Worm (Caenorhabditis elegans) whole organism, L3 larva: Measurements from ENCODE around the gene H04D03.7.
"Not testable (repeated sequence)": the region's sequence is repeated elsewhere in the genome, so short reads cannot be mapped to it uniquely, and the experiment has no call there.

Source experiments
- ZK546.5 ChIP-seq: sonication (generic microtip); optimal IDR thresholded peaks from 2 replicates; lab custom pipeline; 2017; ENCODE audit warnings: missing biosample characterization, missing genetic modification characterization
- ceh-28 ChIP-seq: fragments of 150-350 bp; optimal IDR thresholded peaks from 2 replicates; lab custom pipeline; 2014; ENCODE audit warnings: missing biosample characterization, missing genetic modification reagents, missing genetic modification characterization
- ceh-9 ChIP-seq: sonication (generic microtip); optimal IDR thresholded peaks from 2 replicates; lab custom pipeline; 2018; ENCODE audit warnings: missing biosample characterization, missing genetic modification characterization
- daf-12 ChIP-seq: fragments of 150-350 bp; optimal IDR thresholded peaks from 2 replicates; lab custom pipeline; 2014; ENCODE audit warnings: missing biosample characterization, missing genetic modification reagents, missing genetic modification characterization
- egl-5 ChIP-seq: fragments of 150-350 bp; optimal IDR thresholded peaks from 2 replicates; lab custom pipeline; 2017; ENCODE audit warnings: missing biosample characterization, missing genetic modification reagents, missing genetic modification characterization, inconsistent platforms
- elt-2 ChIP-seq: sonication (generic microtip); optimal IDR thresholded peaks from 2 replicates; lab custom pipeline; 2016; ENCODE audit warnings: missing genetic modification reagents, mild to moderate bottlenecking, missing genetic modification characterization, missing compliant biosample characterization
- elt-3 ChIP-seq, 3 experiments: fragments of 150-350 bp in 1 of 3; sonication (generic microtip) in 2 of 3; optimal IDR thresholded peaks; 2 replicates in 2 of 3; 4 replicates in 1 of 3; lab custom pipeline; 2014 to 2017; ENCODE audit warnings: missing biosample characterization in 3 of 3, missing genetic modification characterization in 3 of 3
- eor-1 ChIP-seq, 2 experiments: fragments of 150-350 bp; optimal IDR thresholded peaks; 2 replicates each; lab custom pipeline; 2014 to 2018; ENCODE audit warnings: missing biosample characterization in 2 of 2, missing genetic modification characterization in 2 of 2
- fkh-10 ChIP-seq: sonication (generic microtip); optimal IDR thresholded peaks from 2 replicates; lab custom pipeline; 2017; ENCODE audit warnings: missing biosample characterization, missing genetic modification reagents, missing genetic modification characterization
- hmg-11 ChIP-seq: sonication (generic microtip); optimal IDR thresholded peaks from 2 replicates; lab custom pipeline; 2016; ENCODE audit warnings: missing genetic modification characterization, missing compliant biosample characterization
- lin-15B ChIP-seq: fragments of 150-350 bp; optimal IDR thresholded peaks from 2 replicates; lab custom pipeline; 2014; ENCODE audit warnings: missing biosample characterization, missing genetic modification characterization
- lin-39 ChIP-seq: fragments of 150-350 bp; optimal IDR thresholded peaks from 2 replicates; lab custom pipeline; 2018; ENCODE audit warnings: missing biosample characterization, missing genetic modification reagents, missing genetic modification characterization
- lsy-12 ChIP-seq: sonication (generic microtip); optimal IDR thresholded peaks from 2 replicates; lab custom pipeline; 2016; ENCODE audit warnings: mild to moderate bottlenecking, missing genetic modification characterization, missing compliant biosample characterization
- mml-1 ChIP-seq: fragments of 150-350 bp; sonication (generic microtip); optimal IDR thresholded peaks from 3 replicates; lab custom pipeline; 2014; ENCODE audit warnings: missing biosample characterization, missing genetic modification characterization
- nfya-1 ChIP-seq: sonication (generic microtip); optimal IDR thresholded peaks from 2 replicates; lab custom pipeline; 2017; ENCODE audit warnings: missing genetic modification characterization, mild to moderate bottlenecking, missing compliant biosample characterization, antibody characterized with exemption, moderate library complexity; ENCODE audit not compliant: insufficient read depth
- nhr-11 ChIP-seq: fragments of 150-350 bp; optimal IDR thresholded peaks from 2 replicates; lab custom pipeline; 2014; ENCODE audit warnings: missing biosample characterization, missing genetic modification characterization
- nhr-12 ChIP-seq: fragments of 150-350 bp; optimal IDR thresholded peaks from 2 replicates; lab custom pipeline; 2014; ENCODE audit warnings: missing biosample characterization, missing genetic modification characterization
- nhr-23 ChIP-seq: fragments of 150-350 bp; optimal IDR thresholded peaks from 2 replicates; lab custom pipeline; 2014; ENCODE audit warnings: missing biosample characterization, missing genetic modification reagents, missing genetic modification characterization
- nhr-237 ChIP-seq: fragments of 150-350 bp; optimal IDR thresholded peaks from 2 replicates; lab custom pipeline; 2014; ENCODE audit warnings: missing biosample characterization, missing genetic modification characterization
- nhr-25 ChIP-seq: sonication (generic microtip); optimal IDR thresholded peaks from 2 replicates; lab custom pipeline; 2017; ENCODE audit warnings: missing biosample characterization, missing genetic modification characterization
- nhr-43 ChIP-seq: sonication (generic microtip); optimal IDR thresholded peaks from 2 replicates; lab custom pipeline; 2016; ENCODE audit warnings: mild to moderate bottlenecking, missing genetic modification characterization, missing compliant biosample characterization; ENCODE audit not compliant: poor library complexity, severe bottlenecking
- nhr-67 ChIP-seq: fragments of 150-350 bp; optimal IDR thresholded peaks from 2 replicates; lab custom pipeline; 2014; ENCODE audit warnings: missing biosample characterization, missing genetic modification characterization
- nhr-76 ChIP-seq: fragments of 150-350 bp; sonication (generic microtip); optimal IDR thresholded peaks from 5 replicates; lab custom pipeline; 2014; ENCODE audit warnings: missing biosample characterization, missing genetic modification characterization
- pha-4 ChIP-seq: fragments of 150-350 bp; optimal IDR thresholded peaks from 2 replicates; lab custom pipeline; 2014; ENCODE audit warnings: missing biosample characterization, missing genetic modification reagents, missing genetic modification characterization
- pqm-1 ChIP-seq: fragments of 150-350 bp; optimal IDR thresholded peaks from 2 replicates; lab custom pipeline; 2017; ENCODE audit warnings: missing biosample characterization, missing genetic modification characterization, inconsistent platforms
- sea-2 ChIP-seq: fragments of 150-350 bp; sonication (generic microtip); optimal IDR thresholded peaks from 4 replicates; lab custom pipeline; 2014; ENCODE audit warnings: missing biosample characterization, missing genetic modification reagents, missing genetic modification characterization
- tbx-2 ChIP-seq: sonication (generic microtip); optimal IDR thresholded peaks from 2 replicates; lab custom pipeline; 2016; ENCODE audit warnings: mild to moderate bottlenecking, missing genetic modification characterization, missing compliant biosample characterization
- unc-39 ChIP-seq: sonication (generic microtip); optimal IDR thresholded peaks from 4 replicates; lab custom pipeline; 2017; ENCODE audit warnings: missing biosample characterization, missing genetic modification characterization
- ztf-4 ChIP-seq: fragments of 150-350 bp; optimal IDR thresholded peaks from 2 replicates; lab custom pipeline; 2014; ENCODE audit warnings: missing biosample characterization, missing genetic modification characterization

Gene H04D03.7

ce11 chrIII:10451012-10451411 is 4.4 kb upstream of the H04D03.7 start, which contains the start of gene H04D03.4:
TSS of gene H04D03.4 (minus strand) at chrIII:10451112.
- no peak for TF ChIP-seq eor-1 (tag; optimal IDR thresholded peaks at IDR 0.05; lab: Kevin White, UChicago)
- TF ChIP-seq elt-2 (tag; lab: Kevin White, UChicago): no peak
- no peak for TF ChIP-seq unc-39 (tag; lab: Kevin White, UChicago)

- no peak for TF ChIP-seq mml-1
- no peak for TF ChIP-seq nhr-76 (tag; lab: Kevin White, UChicago)
- TF ChIP-seq nhr-237: no peak
- no peak for TF ChIP-seq lsy-12 (tag; lab: Kevin White, UChicago)
- TF ChIP-seq daf-12 (tag; lab: Kevin White, UChicago): no peak
- no peak for TF ChIP-seq elt-3 (tag; optimal IDR thresholded peaks at IDR 0.05; lab: Kevin White, UChicago)
- no peak for TF ChIP-seq nhr-25 (tag; lab: Kevin White, UChicago)
- TF ChIP-seq egl-5 (tag; lab: Kevin White, UChicago): no peak
- no peak for TF ChIP-seq nhr-11 (tag; lab: Kevin White, UChicago)
- TF ChIP-seq ZK546.5 (tag; lab: Kevin White, UChicago): no peak
- no peak for TF ChIP-seq sea-2 (GFP tag; lab: Kevin White, UChicago)
- TF ChIP-seq nhr-23: no peak
- TF ChIP-seq ceh-9 (tag; lab: Kevin White, UChicago): no peak
- no peak for TF ChIP-seq pha-4 (tag; lab: Kevin White, UChicago)
- TF ChIP-seq ztf-4: no peak
- TF ChIP-seq nhr-67 (tag; lab: Kevin White, UChicago): no peak
- no peak for TF ChIP-seq eor-1 (tag; optimal IDR thresholded peaks at IDR 0.05; lab: Kevin White, UChicago)
- TF ChIP-seq nhr-12 (tag; lab: Kevin White, UChicago): no peak
- no peak for TF ChIP-seq ceh-28
- no peak for TF ChIP-seq unc-39 (tag; lab: Kevin White, UChicago)
These were observed 4.1 kb downstream of the H04D03.7 start, which contains the start of the genes H04D03.2 and ecps-2 for ce11 chrIII:10442355-10443140. TSS of gene H04D03.2 (minus strand) at chrIII:10442405. TSS of gene ecps-2 (plus strand) at chrIII:10443090.

ce11 chrIII:10438780-10439179 is 7.8 kb downstream of the H04D03.7 start, which contains the start of gene H04D03.6:
TSS of gene H04D03.6 (minus strand) at chrIII:10438880.
- not testable (repeated sequence) for TF ChIP-seq nhr-67, nhr-11, elt-2 (tag; lab: Kevin White, UChicago)

ce11 chrIII:10435938-10436842 is 10.4 kb downstream of the H04D03.7 start, which contains the start of the genes smrd-1 and enu-3.1:
TSS of gene smrd-1 (minus strand) at chrIII:10435988.
TSS of gene enu-3.1 (plus strand) at chrIII:10436276.
- TF ChIP-seq nhr-23 (peak; percentile 2), fkh-10 (GFP tag; lab: Kevin White, UChicago) (peak; percentile 29), tbx-2 (tag; lab: Kevin White, UChicago) (peak; percentile 2), hmg-11 (tag; lab: Kevin White, UChicago) (peak; percentile 22), lin-15B (tag; lab: Kevin White, UChicago) (peak; percentile 78), pqm-1 (tag; lab: Kevin White, UChicago) (peak; percentile 0), lin-39 (tag; lab: Kevin White, UChicago) (peak; percentile 29), nfya-1 (peak; percentile 67), nhr-43 (peak; percentile 30), pha-4 (tag; lab: Kevin White, UChicago) (peak; percentile 5)

- TF ChIP-seq lsy-12 (tag; lab: Kevin White, UChicago): no peak
- peak; percentile 90 for TF ChIP-seq lin-39 (tag; lab: Kevin White, UChicago)
- TF ChIP-seq nfya-1: peak; percentile 33
- TF ChIP-seq lin-15B (tag; lab: Kevin White, UChicago): peak; percentile 12
These were observed 14.5 kb downstream of the H04D03.7 start for ce11 chrIII:10432104-10432503.
